Fruit fly (Drosophila melanogaster) whole organism, embryonic: ENCODE measurements around the gene Usp8.
A peak's percentile ranks its signal among the peaks of the same experiment; 100 is the strongest.

Experiments
- Bdp1 ChIP-seq: fragments of 200-800 bp; sonication (Bioruptor generic); optimal IDR thresholded peaks from 3 replicates; lab custom pipeline; 2016; ENCODE audit warnings: missing biosample characterization, missing genetic modification characterization
- CG10209 ChIP-seq: fragments of 200-800 bp; sonication (Bioruptor generic); optimal IDR thresholded peaks from 3 replicates; lab custom pipeline; 2017; ENCODE audit warnings: missing biosample characterization, mild to moderate bottlenecking, missing genetic modification characterization, missing genetic modification reagents
- CG10543 ChIP-seq: fragments of 200-800 bp; sonication (Bioruptor generic); optimal IDR thresholded peaks from 3 replicates; lab custom pipeline; 2017; ENCODE audit warnings: missing biosample characterization, mild to moderate bottlenecking, missing genetic modification characterization, moderate library complexity
- CG11398 ChIP-seq: fragments of 200-800 bp; sonication (Bioruptor generic); optimal IDR thresholded peaks from 2 replicates; lab custom pipeline; 2016; ENCODE audit warnings: missing biosample characterization, missing genetic modification characterization
- CG13123 ChIP-seq: fragments of 200-800 bp; sonication (Bioruptor generic); optimal IDR thresholded peaks from 2 replicates; lab custom pipeline; 2016; ENCODE audit warnings: missing biosample characterization, missing genetic modification characterization
- CG14050 ChIP-seq: fragments of 200-800 bp; sonication (Bioruptor generic); IDR thresholded peaks from 3 replicates; pipeline ENCODE4 v1.3.6; 2022; ENCODE audit warnings: missing biosample characterization, missing genetic modification characterization
- CG14441 ChIP-seq: fragments of 200-800 bp; sonication (Bioruptor generic); IDR thresholded peaks from 2 replicates; pipeline ENCODE4 v1.3.6; 2022; ENCODE audit warnings: missing biosample characterization, missing genetic modification characterization
- CG14965 ChIP-seq: fragments of 200-800 bp; sonication (Bioruptor generic); optimal IDR thresholded peaks from 2 replicates; lab custom pipeline; 2016; ENCODE audit warnings: missing biosample characterization, missing genetic modification characterization, borderline replicate concordance
- CG17361 ChIP-seq: fragments of 200-800 bp; sonication (Bioruptor generic); IDR thresholded peaks from 3 replicates; pipeline ENCODE4 v1.3.6; 2022; ENCODE audit warnings: missing biosample characterization, missing genetic modification characterization
- CG17912 ChIP-seq: fragments of 200-800 bp; sonication (Bioruptor generic); optimal IDR thresholded peaks from 2 replicates; lab custom pipeline; 2018; ENCODE audit warnings: missing biosample characterization, mild to moderate bottlenecking, missing genetic modification characterization
- CG18599 ChIP-seq: fragments of 200-800 bp; sonication (Bioruptor generic); optimal IDR thresholded peaks from 3 replicates; lab custom pipeline; 2017; ENCODE audit warnings: missing biosample characterization, missing genetic modification characterization, mild to moderate bottlenecking, moderate library complexity, missing genetic modification reagents
- CG2712 ChIP-seq: fragments of 200-800 bp; optimal IDR thresholded peaks from 3 replicates; lab custom pipeline; 2019; ENCODE audit warnings: missing biosample characterization, mild to moderate bottlenecking, missing genetic modification characterization, moderate library complexity
- CG30403 ChIP-seq: fragments of 200-800 bp; sonication (Bioruptor generic); optimal IDR thresholded peaks from 3 replicates; lab custom pipeline; 2016; ENCODE audit warnings: missing biosample characterization, missing genetic modification characterization
- CG31365 ChIP-seq: fragments of 200-800 bp; sonication (Bioruptor generic); optimal IDR thresholded peaks from 2 replicates; lab custom pipeline; 2018; ENCODE audit warnings: missing biosample characterization, mild to moderate bottlenecking, missing genetic modification characterization
- CG3847 ChIP-seq: fragments of 200-800 bp; sonication (Bioruptor generic); IDR thresholded peaks from 2 replicates; pipeline ENCODE4 v1.3.6; 2022; ENCODE audit warnings: missing biosample characterization, missing genetic modification characterization
- CG5245 ChIP-seq: fragments of 200-800 bp; sonication (Bioruptor generic); optimal IDR thresholded peaks from 3 replicates; lab custom pipeline; 2016; ENCODE audit warnings: missing biosample characterization, missing genetic modification characterization
- CG5953 ChIP-seq: fragments of 200-800 bp; sonication (Bioruptor generic); IDR thresholded peaks from 2 replicates; pipeline ENCODE4 v1.3.6; 2022; ENCODE audit warnings: missing biosample characterization, missing genetic modification characterization
- CG6175 ChIP-seq: fragments of 200-800 bp; sonication (Bioruptor generic); IDR thresholded peaks from 3 replicates; pipeline ENCODE4 v1.3.6; 2022; ENCODE audit warnings: missing biosample characterization, missing genetic modification characterization
- CG6254 ChIP-seq: fragments of 200-800 bp; sonication (Bioruptor generic); optimal IDR thresholded peaks from 3 replicates; lab custom pipeline; 2017; ENCODE audit warnings: mild to moderate bottlenecking, missing biosample characterization, missing genetic modification reagents, missing genetic modification characterization
- CG7928 ChIP-seq: fragments of 200-800 bp; sonication (Bioruptor generic); optimal IDR thresholded peaks from 2 replicates; lab custom pipeline; 2017; ENCODE audit warnings: missing biosample characterization, mild to moderate bottlenecking, missing genetic modification characterization
- CG8765 ChIP-seq: fragments of 200-800 bp; sonication (Bioruptor generic); IDR thresholded peaks from 2 replicates; pipeline ENCODE4 v1.3.6; 2022; ENCODE audit warnings: missing biosample characterization, missing genetic modification characterization
- CG9817 ChIP-seq: fragments of 200-800 bp; sonication (Bioruptor generic); optimal IDR thresholded peaks from 2 replicates; lab custom pipeline; 2018; ENCODE audit warnings: missing biosample characterization, mild to moderate bottlenecking, missing genetic modification characterization, moderate library complexity
- CrebB ChIP-seq: fragments of 200-800 bp; sonication (Bioruptor generic); optimal IDR thresholded peaks from 3 replicates; lab custom pipeline; 2018; ENCODE audit warnings: missing biosample characterization, mild to moderate bottlenecking, missing genetic modification characterization
- D ChIP-seq, 2 experiments: fragments of 200-800 bp in 1 of 2; fragments of >200 bp in 1 of 2; sonication (Bioruptor generic) in 1 of 2; optimal IDR thresholded peaks; 2 replicates in 1 of 2; 3 replicates in 1 of 2; lab custom pipeline; 2017; ENCODE audit warnings: mild to moderate bottlenecking in 1 of 2, missing biosample characterization in 1 of 2, missing genetic modification characterization in 1 of 2, missing genetic modification reagents in 1 of 2
- Fer3 ChIP-seq: fragments of 200-800 bp; sonication (Bioruptor generic); optimal IDR thresholded peaks from 2 replicates; lab custom pipeline; 2018; ENCODE audit warnings: missing biosample characterization, mild to moderate bottlenecking, missing genetic modification characterization, moderate library complexity
- HHEX ChIP-seq: fragments of 200-800 bp; sonication (Bioruptor generic); optimal IDR thresholded peaks from 3 replicates; lab custom pipeline; 2017; ENCODE audit warnings: missing biosample characterization, mild to moderate bottlenecking, missing genetic modification characterization, missing genetic modification reagents
- Hand ChIP-seq: fragments of 200-800 bp; sonication (Bioruptor generic); optimal IDR thresholded peaks from 2 replicates; lab custom pipeline; 2017; ENCODE audit warnings: mild to moderate bottlenecking, missing biosample characterization, missing genetic modification reagents, missing genetic modification characterization
- Hr78 ChIP-seq, 2 experiments: fragments of 200-800 bp in 1 of 2; fragments of >200 bp in 1 of 2; sonication (Bioruptor generic) in 1 of 2; optimal IDR thresholded peaks; 2 replicates each; lab custom pipeline; 2017 to 2019; ENCODE audit warnings: missing biosample characterization in 2 of 2, missing genetic modification characterization in 2 of 2, mild to moderate bottlenecking in 1 of 2, moderate library complexity in 1 of 2
- Lhr ChIP-seq: fragments of 200-800 bp; sonication (Bioruptor generic); optimal IDR thresholded peaks from 3 replicates; lab custom pipeline; 2017; ENCODE audit warnings: mild to moderate bottlenecking, missing biosample characterization, missing genetic modification reagents, missing genetic modification characterization
- Med ChIP-seq: fragments of 200-800 bp; sonication (Bioruptor generic); peaks from one replicate; lab custom pipeline; 2016; ENCODE audit warnings: missing biosample characterization, missing genetic modification characterization, mild to moderate bottlenecking, inconsistent platforms, moderate library complexity
- Myb ChIP-seq: fragments of 200-800 bp; sonication (Bioruptor generic); optimal IDR thresholded peaks from 2 replicates; lab custom pipeline; 2016; ENCODE audit warnings: missing biosample characterization, missing genetic modification characterization
- NFAT ChIP-seq: fragments of 200-800 bp; sonication (Bioruptor generic); IDR thresholded peaks from 2 replicates; pipeline ENCODE4 v1.3.6; 2022; ENCODE audit warnings: missing biosample characterization, missing genetic modification characterization
- NK7.1 ChIP-seq: fragments of 200-800 bp; sonication (Bioruptor generic); optimal IDR thresholded peaks from 3 replicates; lab custom pipeline; 2016; ENCODE audit warnings: missing biosample characterization, missing genetic modification characterization
- Opbp ChIP-seq: fragments of 200-800 bp; sonication (Bioruptor generic); IDR thresholded peaks from 3 replicates; pipeline ENCODE4 v1.3.6; 2022; ENCODE audit warnings: missing biosample characterization, missing genetic modification characterization; ENCODE audit not compliant: partially characterized antibody
- Rx ChIP-seq: fragments of 200-800 bp; sonication (Bioruptor generic); IDR thresholded peaks from 2 replicates; pipeline ENCODE4 v1.3.6; 2022; ENCODE audit warnings: missing biosample characterization, missing genetic modification characterization
- ab ChIP-seq: fragments of 200-800 bp; sonication (Bioruptor generic); optimal IDR thresholded peaks from 2 replicates; lab custom pipeline; 2016; ENCODE audit warnings: missing biosample characterization, missing genetic modification characterization
- abd-A ChIP-seq: fragments of 200-800 bp; sonication (Bioruptor generic); optimal IDR thresholded peaks from 3 replicates; lab custom pipeline; 2019; ENCODE audit warnings: missing biosample characterization, mild to moderate bottlenecking, missing genetic modification characterization, moderate library complexity
- bigmax ChIP-seq: fragments of 200-800 bp; sonication (Bioruptor generic); optimal IDR thresholded peaks from 2 replicates; lab custom pipeline; 2018; ENCODE audit warnings: missing biosample characterization, mild to moderate bottlenecking, missing genetic modification characterization
- ftz-f1 ChIP-seq: fragments of 200-800 bp; sonication (Bioruptor generic); optimal IDR thresholded peaks from 2 replicates; lab custom pipeline; 2016; ENCODE audit warnings: missing biosample characterization, missing genetic modification characterization
- ham ChIP-seq: fragments of 200-800 bp; sonication (Bioruptor generic); IDR thresholded peaks from 2 replicates; pipeline ENCODE4 v1.3.6; 2022; ENCODE audit warnings: missing biosample characterization, missing genetic modification characterization
- luna ChIP-seq: fragments of 200-800 bp; sonication (Bioruptor generic); optimal IDR thresholded peaks from 2 replicates; lab custom pipeline; 2016; ENCODE audit warnings: missing biosample characterization, missing genetic modification characterization
- pho ChIP-seq: fragments of 200-800 bp; sonication (Bioruptor generic); optimal IDR thresholded peaks from 2 replicates; lab custom pipeline; 2016; ENCODE audit warnings: missing biosample characterization, missing genetic modification characterization
- repo ChIP-seq: fragments of 200-800 bp; sonication (Bioruptor generic); optimal IDR thresholded peaks from 2 replicates; lab custom pipeline; 2016; ENCODE audit warnings: missing biosample characterization, missing genetic modification characterization
- row ChIP-seq: fragments of 200-800 bp; sonication (Bioruptor generic); IDR thresholded peaks from 3 replicates; pipeline ENCODE4 v1.3.6; 2022; ENCODE audit warnings: missing biosample characterization, missing genetic modification characterization
- scrt ChIP-seq: fragments of 200-800 bp; sonication (Bioruptor generic); optimal IDR thresholded peaks from 2 replicates; lab custom pipeline; 2018; ENCODE audit warnings: missing biosample characterization, mild to moderate bottlenecking, missing genetic modification characterization, moderate library complexity
- slou ChIP-seq: fragments of 200-800 bp; sonication (Bioruptor generic); optimal IDR thresholded peaks from 3 replicates; lab custom pipeline; 2016; ENCODE audit warnings: missing biosample characterization, missing genetic modification characterization
- sqz ChIP-seq: fragments of 200-800 bp; sonication (Bioruptor generic); optimal IDR thresholded peaks from 3 replicates; lab custom pipeline; 2018; ENCODE audit warnings: missing biosample characterization, mild to moderate bottlenecking, missing genetic modification characterization
- stc ChIP-seq: fragments of 200-800 bp; sonication (Bioruptor generic); IDR thresholded peaks from 2 replicates; pipeline ENCODE4 v1.3.6; 2022; ENCODE audit warnings: missing biosample characterization, missing genetic modification characterization
- vfl ChIP-seq: fragments of 200-800 bp; sonication (Bioruptor generic); optimal IDR thresholded peaks from 2 replicates; lab custom pipeline; 2016; ENCODE audit warnings: missing biosample characterization, missing genetic modification characterization

Usp8 gene

DNA sequence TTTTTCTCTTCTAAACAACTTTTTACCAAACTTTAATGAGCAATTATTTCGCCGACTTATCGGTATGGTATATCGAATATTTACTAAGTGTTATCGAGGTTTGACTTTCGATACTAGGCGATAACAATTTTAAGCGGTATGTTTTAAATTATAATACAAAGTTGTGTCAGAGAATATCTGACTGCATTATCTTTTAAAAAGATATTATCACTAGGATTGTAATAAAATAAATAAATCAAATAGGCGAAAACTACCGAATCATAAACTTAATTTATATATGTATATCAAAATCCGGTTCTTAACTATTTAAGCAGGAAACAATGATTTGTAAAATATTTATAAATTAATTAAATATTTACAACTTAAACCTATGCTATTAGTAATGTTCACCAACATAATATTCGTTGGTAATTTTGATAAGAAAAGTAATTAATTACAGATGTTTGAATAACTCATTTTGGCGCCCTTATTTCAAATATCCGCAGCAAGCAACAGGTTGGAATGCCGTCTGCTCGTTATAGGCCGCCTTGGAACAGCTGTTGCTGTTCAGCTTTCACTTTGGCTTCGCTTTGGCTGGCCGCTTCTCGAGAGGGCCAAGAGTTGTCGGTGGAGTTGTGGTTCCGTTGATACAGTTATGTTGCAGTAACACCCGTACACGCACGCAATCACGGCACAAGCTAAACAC is 26.0 kb upstream of the Usp8 start, which contains the start of the genes Sec15 and rtet (continued):
- no peak for TF ChIP-seq Hr78 (GFP tag; optimal IDR thresholded peaks at IDR 0.05; lab: Kevin White, UChicago)
- TF ChIP-seq CG2712 = peak; percentile 72
- no peak for TF ChIP-seq repo (GFP tag; lab: Kevin White, UChicago)
- no peak for TF ChIP-seq CG8765
- no peak for TF ChIP-seq slou
- TF ChIP-seq CG13123 (GFP tag; lab: Kevin White, UChicago) = no peak
- TF ChIP-seq HHEX (GFP tag; lab: Kevin White, UChicago) = peak; percentile 37
- no peak for TF ChIP-seq CG14965 (GFP tag; lab: Kevin White, UChicago)
- peak; percentile 67 for TF ChIP-seq CG10543
- peak; percentile 53; the same call in 2 of the 3 replicates for TF ChIP-seq row (GFP tag; lab: Robert Waterston, UW)
- no peak for TF ChIP-seq luna (GFP tag; lab: Kevin White, UChicago)
- no peak for TF ChIP-seq Lhr (GFP tag; lab: Kevin White, UChicago)
- peak; percentile 13; the same call in 1 of the 3 replicates for TF ChIP-seq CG14050 (GFP tag; lab: Robert Waterston, UW)
- TF ChIP-seq CG6254 (GFP tag; lab: Kevin White, UChicago) = no peak
- no peak for TF ChIP-seq CG17912 (GFP tag; lab: Kevin White, UChicago)
- no peak for TF ChIP-seq bigmax
- TF ChIP-seq CG6175 (GFP tag; lab: Robert Waterston, UW) = no peak
- TF ChIP-seq Rx (GFP tag; lab: Robert Waterston, UW) = peak; percentile 6; the same call in 1 of the 2 replicates
- peak; percentile 16 for TF ChIP-seq CG5245 (GFP tag; lab: Kevin White, UChicago)
- TF ChIP-seq CG18599 = peak; percentile 70
- no peak for TF ChIP-seq CrebB (tag; lab: Kevin White, UChicago)
- TF ChIP-seq pho = peak; percentile 42
- peak; percentile 48; the same call in 1 of the 2 replicates for TF ChIP-seq CG3847 (GFP tag; lab: Robert Waterston, UW)
- no peak for TF ChIP-seq ham (GFP tag; lab: Robert Waterston, UW)
- TF ChIP-seq CG31365 (tag; lab: Kevin White, UChicago) = no peak
- TF ChIP-seq Bdp1 (GFP tag; lab: Kevin White, UChicago) = peak; percentile 10
- TF ChIP-seq vfl (GFP tag; lab: Kevin White, UChicago) = no peak
- TF ChIP-seq CG7928 (GFP tag; lab: Kevin White, UChicago) = no peak
- TF ChIP-seq stc (GFP tag; lab: Robert Waterston, UW) = peak; percentile 56
- peak; percentile 52 for TF ChIP-seq CG9817 (tag; lab: Kevin White, UChicago)
- peak; percentile 97 for TF ChIP-seq scrt (GFP tag; lab: Kevin White, UChicago)
- TF ChIP-seq Opbp (GFP tag; lab: Robert Waterston, UW) = peak; percentile 42
- peak; percentile 48; the same call in 1 of the 2 replicates for TF ChIP-seq NFAT
- no peak for TF ChIP-seq ftz-f1 (GFP tag; lab: Kevin White, UChicago)
- peak; percentile 50 for TF ChIP-seq Fer3
- TF ChIP-seq ab = no peak
- no peak for TF ChIP-seq abd-A (tag; lab: Kevin White, UChicago)
- TF ChIP-seq Med (GFP tag; lab: Kevin White, UChicago) = peak; percentile 84
- TF ChIP-seq CG17361 (GFP tag; lab: Robert Waterston, UW) = peak; percentile 31; the same call in 1 of the 3 replicates
- TF ChIP-seq sqz = no peak
- TF ChIP-seq Hand (GFP tag; lab: Kevin White, UChicago) = no peak
- TF ChIP-seq CG5953 = 0 out of 2 replicates have a peak, but pooled peaks have one; percentile 16
- TF ChIP-seq CG10209 = peak; percentile 54
- peak; percentile 55 for TF ChIP-seq CG30403 (GFP tag; lab: Kevin White, UChicago)
- no peak for TF ChIP-seq NK7.1 (GFP tag; lab: Kevin White, UChicago)
- TF ChIP-seq CG14441 = peak; percentile 58
- no peak for TF ChIP-seq D (optimal IDR thresholded peaks at IDR 0.05; lab: Kevin White, UChicago)
- TF ChIP-seq D (GFP tag; optimal IDR thresholded peaks at IDR 0.05; lab: Kevin White, UChicago) = peak; percentile 24
- TF ChIP-seq Myb = peak; percentile 34
- no peak for TF ChIP-seq CG11398
